Fruit fly (Drosophila melanogaster): ENCODE measurements around the gene CG9040.

DNA sequence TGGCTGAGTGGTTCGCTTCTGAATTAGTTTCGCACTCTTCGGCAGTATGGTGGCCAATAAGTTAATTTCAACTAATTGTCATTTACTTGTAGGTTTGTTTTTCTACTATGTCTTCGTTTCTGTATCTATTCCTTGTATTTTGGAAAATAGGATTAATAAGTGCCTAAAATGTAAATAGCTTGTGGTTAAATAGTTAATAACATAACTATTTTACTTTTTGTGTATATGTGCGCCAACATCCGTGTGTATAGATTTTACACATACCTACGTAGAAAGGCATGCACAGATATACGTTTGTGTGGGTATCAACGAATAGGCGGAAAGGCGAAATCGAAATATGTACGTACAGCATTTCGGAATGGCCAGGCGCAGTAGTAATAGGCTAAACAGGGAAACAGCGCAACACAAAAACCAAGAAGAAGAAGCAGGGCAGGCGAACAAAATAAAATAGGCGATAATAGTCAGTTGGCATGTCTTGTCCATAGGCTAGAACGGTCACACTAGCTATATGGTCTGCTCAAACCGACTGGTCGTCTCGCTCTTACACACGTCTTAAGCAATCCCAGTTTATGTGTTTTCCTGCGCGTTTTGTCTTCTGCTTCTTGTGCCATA, 15.0 kb downstream of the CG9040 start:
- no peak for TF ChIP-seq cas (GFP tag; IDR thresholded peaks at IDR 0.05)
- TF ChIP-seq z (GFP tag; IDR thresholded peaks at IDR 0.05) = no peak
- no peak for TF ChIP-seq GATAe (GFP tag; conservative IDR thresholded peaks at IDR 0.05)
- no peak for TF ChIP-seq CG4820 (GFP tag; optimal IDR thresholded peaks at IDR 0.05)
- TF ChIP-seq bbx (GFP tag; IDR thresholded peaks at IDR 0.05; ENCODE audit: partially characterized antibody) = 0 out of 2 replicates have a peak, but pooled peaks have one; percentile 26
- no peak for TF ChIP-seq Hsf (GFP tag; optimal IDR thresholded peaks at IDR 0.05)
- TF ChIP-seq HLH3B (GFP tag; IDR thresholded peaks at IDR 0.05) = no peak
- no peak for TF ChIP-seq CG12104 (GFP tag; optimal IDR thresholded peaks at IDR 0.05)
